Fruit fly (Drosophila melanogaster) whole organism, embryonic: Measurements from ENCODE around the gene Antdh.

Source experiments
- Ada2b ChIP-seq: fragments of 200-800 bp; sonication (Bioruptor generic); IDR thresholded peaks from 2 replicates; pipeline ENCODE4 v1.3.6; 2022; ENCODE audit warnings: missing biosample characterization, missing genetic modification characterization
- C15 ChIP-seq: fragments of 200-800 bp; sonication (Bioruptor generic); IDR thresholded peaks from 3 replicates; pipeline ENCODE4 v1.3.6; 2022; ENCODE audit warnings: missing biosample characterization, missing genetic modification characterization
- CG10147 ChIP-seq: fragments of 200-800 bp; sonication (Bioruptor generic); optimal IDR thresholded peaks from 2 replicates; lab custom pipeline; 2019; ENCODE audit warnings: missing biosample characterization, mild to moderate bottlenecking, missing genetic modification characterization, moderate library complexity
- CG10267 ChIP-seq: fragments of 200-800 bp; sonication (Bioruptor generic); optimal IDR thresholded peaks from 2 replicates; lab custom pipeline; 2018; ENCODE audit warnings: missing biosample characterization, mild to moderate bottlenecking, missing genetic modification characterization, moderate library complexity
- CG10979 ChIP-seq: fragments of 200-800 bp; sonication (Bioruptor generic); optimal IDR thresholded peaks from 2 replicates; lab custom pipeline; 2018; ENCODE audit warnings: missing biosample characterization, mild to moderate bottlenecking, missing genetic modification characterization, moderate library complexity
- CG16813 ChIP-seq: fragments of 200-800 bp; sonication (Bioruptor generic); IDR thresholded peaks from 3 replicates; pipeline ENCODE4 v1.3.6; 2022; ENCODE audit warnings: missing biosample characterization, missing genetic modification characterization; ENCODE audit not compliant: partially characterized antibody
- CG2120 ChIP-seq: fragments of 200-800 bp; sonication (Bioruptor generic); optimal IDR thresholded peaks from 3 replicates; lab custom pipeline; 2016; ENCODE audit warnings: missing biosample characterization, missing genetic modification characterization
- CG3065 ChIP-seq: fragments of 200-800 bp; sonication (Bioruptor generic); optimal IDR thresholded peaks from 2 replicates; lab custom pipeline; 2016; ENCODE audit warnings: missing biosample characterization, missing genetic modification characterization
- CG3838 ChIP-seq: fragments of 200-800 bp; sonication (Bioruptor generic); optimal IDR thresholded peaks from 3 replicates; lab custom pipeline; 2016; ENCODE audit warnings: missing biosample characterization, missing genetic modification characterization
- CG42726 ChIP-seq: fragments of 200-800 bp; sonication (Bioruptor generic); IDR thresholded peaks from 2 replicates; pipeline ENCODE4 v1.3.6; 2022; ENCODE audit warnings: missing biosample characterization, missing genetic modification characterization; ENCODE audit not compliant: partially characterized antibody
- CG4360 ChIP-seq: fragments of 200-800 bp; sonication (Bioruptor generic); IDR thresholded peaks from 2 replicates; pipeline ENCODE4 v1.3.6; 2022; ENCODE audit warnings: missing biosample characterization, missing genetic modification characterization
- CG4424 ChIP-seq: fragments of 200-800 bp; sonication (Bioruptor generic); optimal IDR thresholded peaks from 3 replicates; lab custom pipeline; 2016; ENCODE audit warnings: missing biosample characterization, missing genetic modification characterization
- CG5180 ChIP-seq: fragments of 200-800 bp; sonication (Bioruptor generic); optimal IDR thresholded peaks from 3 replicates; lab custom pipeline; 2017; ENCODE audit warnings: missing biosample characterization, missing genetic modification characterization, mild to moderate bottlenecking, moderate library complexity, missing genetic modification reagents
- CG9437 ChIP-seq: fragments of 200-800 bp; sonication (Bioruptor generic); optimal IDR thresholded peaks from 2 replicates; lab custom pipeline; 2018; ENCODE audit warnings: missing biosample characterization, mild to moderate bottlenecking, missing genetic modification characterization
- CG9817 ChIP-seq: fragments of 200-800 bp; sonication (Bioruptor generic); optimal IDR thresholded peaks from 2 replicates; lab custom pipeline; 2018; ENCODE audit warnings: missing biosample characterization, mild to moderate bottlenecking, missing genetic modification characterization, moderate library complexity
- CG9932 ChIP-seq: fragments of 200-800 bp; sonication (Bioruptor generic); IDR thresholded peaks from 2 replicates; pipeline ENCODE4 v1.3.6; 2022; ENCODE audit warnings: missing biosample characterization, missing genetic modification characterization
- Doc2 ChIP-seq: fragments of 200-800 bp; sonication (Bioruptor generic); IDR thresholded peaks from 2 replicates; pipeline ENCODE4 v1.3.6; 2022; ENCODE audit warnings: missing biosample characterization, missing genetic modification characterization
- Fer1 ChIP-seq: fragments of 200-800 bp; sonication (Bioruptor generic); optimal IDR thresholded peaks from 2 replicates; lab custom pipeline; 2017; ENCODE audit warnings: missing biosample characterization, mild to moderate bottlenecking, missing genetic modification characterization
- HLH54F ChIP-seq: fragments of 200-800 bp; sonication (Bioruptor generic); optimal IDR thresholded peaks from 3 replicates; lab custom pipeline; 2016; ENCODE audit warnings: missing biosample characterization, missing genetic modification characterization
- MBD-R2 ChIP-seq: fragments of 200-800 bp; sonication (Bioruptor generic); IDR thresholded peaks from 2 replicates; pipeline ENCODE4 v1.3.6; 2022; ENCODE audit warnings: missing biosample characterization, missing genetic modification characterization
- Med ChIP-seq: fragments of 200-800 bp; sonication (Bioruptor generic); peaks from one replicate; lab custom pipeline; 2016; ENCODE audit warnings: missing biosample characterization, missing genetic modification characterization, mild to moderate bottlenecking, inconsistent platforms, moderate library complexity
- Optix ChIP-seq: fragments of 200-800 bp; sonication (Bioruptor generic); IDR thresholded peaks from 3 replicates; pipeline ENCODE4 v1.3.6; 2022; ENCODE audit warnings: missing biosample characterization, missing genetic modification characterization
- Rfx ChIP-seq: fragments of 200-800 bp; sonication (Bioruptor generic); IDR thresholded peaks from 2 replicates; pipeline ENCODE4 v1.3.6; 2022; ENCODE audit warnings: missing biosample characterization, missing genetic modification characterization
- Stat92E ChIP-seq, 3 experiments: fragments of >200 bp in 2 of 3; fragments of 200-800 bp in 1 of 3; sonication (Bioruptor generic) in 1 of 3; optimal IDR thresholded peaks; 2 replicates each; lab custom pipeline; 2017 to 2019; ENCODE audit warnings: missing biosample characterization in 3 of 3, missing genetic modification characterization in 3 of 3, mild to moderate bottlenecking in 1 of 3, moderate library complexity in 1 of 3
- abd-A ChIP-seq: fragments of 200-800 bp; sonication (Bioruptor generic); optimal IDR thresholded peaks from 3 replicates; lab custom pipeline; 2019; ENCODE audit warnings: missing biosample characterization, mild to moderate bottlenecking, missing genetic modification characterization, moderate library complexity
- bcd ChIP-seq: fragments of 200-800 bp; sonication (Bioruptor generic); optimal IDR thresholded peaks from 2 replicates; lab custom pipeline; 2017; ENCODE audit warnings: missing biosample characterization, mild to moderate bottlenecking, missing genetic modification characterization
- bigmax ChIP-seq: fragments of 200-800 bp; sonication (Bioruptor generic); optimal IDR thresholded peaks from 2 replicates; lab custom pipeline; 2018; ENCODE audit warnings: missing biosample characterization, mild to moderate bottlenecking, missing genetic modification characterization
- caup ChIP-seq: fragments of 200-800 bp; sonication (Bioruptor generic); optimal IDR thresholded peaks from 3 replicates; lab custom pipeline; 2017; ENCODE audit warnings: missing biosample characterization, mild to moderate bottlenecking, missing genetic modification characterization, moderate library complexity; ENCODE audit not compliant: severe bottlenecking
- cg ChIP-seq: fragments of 200-800 bp; sonication (Bioruptor generic); optimal IDR thresholded peaks from 3 replicates; lab custom pipeline; 2019; ENCODE audit warnings: missing biosample characterization, mild to moderate bottlenecking, missing genetic modification characterization, moderate library complexity
- croc ChIP-seq: fragments of 200-800 bp; sonication (Bioruptor generic); conservative IDR thresholded peaks from 3 replicates; pipeline ENCODE4 v1.3.6; 2022; ENCODE audit warnings: missing biosample characterization, missing genetic modification characterization
- disco-r ChIP-seq: fragments of 200-800 bp; sonication (Bioruptor generic); optimal IDR thresholded peaks from 2 replicates; lab custom pipeline; 2016; ENCODE audit warnings: missing biosample characterization, missing genetic modification characterization
- gcm ChIP-seq: fragments of 200-800 bp; sonication (Bioruptor generic); optimal IDR thresholded peaks from 2 replicates; lab custom pipeline; 2019; ENCODE audit warnings: missing biosample characterization, mild to moderate bottlenecking, missing genetic modification characterization, moderate library complexity
- grau ChIP-seq: fragments of 200-800 bp; optimal IDR thresholded peaks from 3 replicates; lab custom pipeline; 2019; ENCODE audit warnings: missing biosample characterization, mild to moderate bottlenecking, missing genetic modification characterization, moderate library complexity
- lab ChIP-seq: fragments of 200-800 bp; sonication (Bioruptor generic); optimal IDR thresholded peaks from 3 replicates; lab custom pipeline; 2017; ENCODE audit warnings: missing biosample characterization, missing genetic modification characterization, mild to moderate bottlenecking, moderate library complexity, missing genetic modification reagents
- nom ChIP-seq: fragments of 200-800 bp; sonication (Bioruptor generic); optimal IDR thresholded peaks from 2 replicates; lab custom pipeline; 2017; ENCODE audit warnings: missing biosample characterization, missing genetic modification characterization, mild to moderate bottlenecking, moderate library complexity, missing genetic modification reagents
- phol ChIP-seq: fragments of 200-800 bp; sonication (Bioruptor generic); optimal IDR thresholded peaks from 3 replicates; lab custom pipeline; 2018; ENCODE audit warnings: missing biosample characterization, mild to moderate bottlenecking, missing genetic modification characterization, moderate library complexity
- row ChIP-seq: fragments of 200-800 bp; sonication (Bioruptor generic); IDR thresholded peaks from 3 replicates; pipeline ENCODE4 v1.3.6; 2022; ENCODE audit warnings: missing biosample characterization, missing genetic modification characterization
- sens ChIP-seq: fragments of 200-800 bp; sonication (Bioruptor generic); peaks from one replicate; lab custom pipeline; 2016; ENCODE audit warnings: missing biosample characterization, missing genetic modification characterization
- slp2 ChIP-seq: fragments of 200-800 bp; sonication (Bioruptor generic); optimal IDR thresholded peaks from 2 replicates; lab custom pipeline; 2016; ENCODE audit warnings: missing biosample characterization, missing genetic modification characterization
- toy ChIP-seq: fragments of 200-800 bp; sonication (Bioruptor generic); IDR thresholded peaks from 2 replicates; pipeline ENCODE4 v1.3.6; 2022; ENCODE audit warnings: missing biosample characterization, missing genetic modification characterization

The Antdh gene

dm6 chrX:11155808-11156589 is 12.9 kb downstream of the Antdh start (continued):
- TF ChIP-seq nom (GFP tag; lab: Kevin White, UChicago), result no peak
- no peak for TF ChIP-seq Optix (GFP tag; lab: Robert Waterston, UW)
- TF ChIP-seq disco-r (GFP tag; lab: Kevin White, UChicago), result no peak
- no peak for TF ChIP-seq Stat92E (GFP tag; optimal IDR thresholded peaks at IDR 0.05; lab: Kevin White, UChicago)
- TF ChIP-seq bcd, result peak; percentile 11
- TF ChIP-seq CG9932, result peak; percentile 35
- TF ChIP-seq bigmax (GFP tag; lab: Kevin White, UChicago), result peak; percentile 67
- TF ChIP-seq cg, result peak; percentile 55
- TF ChIP-seq C15, result no peak
- TF ChIP-seq Fer1 (GFP tag; lab: Kevin White, UChicago), result peak; percentile 7
- no peak for TF ChIP-seq CG9437 (GFP tag; lab: Kevin White, UChicago)
- TF ChIP-seq slp2 (GFP tag; lab: Kevin White, UChicago), result no peak
- TF ChIP-seq grau, result peak; percentile 37
- TF ChIP-seq gcm (GFP tag; lab: Kevin White, UChicago), result no peak
- TF ChIP-seq CG10979 (tag; lab: Kevin White, UChicago), result peak; percentile 6
- TF ChIP-seq CG2120, result peak; percentile 16
- no peak for TF ChIP-seq abd-A (tag; lab: Kevin White, UChicago)
- no peak for TF ChIP-seq CG3065 (GFP tag; lab: Kevin White, UChicago)
- no peak for TF ChIP-seq Ada2b (GFP tag; lab: Robert Waterston, UW)
- peak; percentile 41 for TF ChIP-seq lab (GFP tag; lab: Kevin White, UChicago)
- peak; percentile 42; the same call in 1 of the 3 replicates for TF ChIP-seq row (GFP tag; lab: Robert Waterston, UW)
- TF ChIP-seq toy (GFP tag; lab: Robert Waterston, UW), result no peak
- no peak for TF ChIP-seq CG16813 (GFP tag; lab: Robert Waterston, UW)
- peak; percentile 7 for TF ChIP-seq phol
- peak; percentile 64 for TF ChIP-seq Med (GFP tag; lab: Kevin White, UChicago)
- peak; percentile 20; the same call in 1 of the 2 replicates for TF ChIP-seq CG4360 (GFP tag; lab: Robert Waterston, UW)
- peak; percentile 58 for TF ChIP-seq Rfx
- peak; percentile 2 for TF ChIP-seq sens
- peak; percentile 4 for TF ChIP-seq CG9817 (tag; lab: Kevin White, UChicago)
- TF ChIP-seq CG3838 (GFP tag; lab: Kevin White, UChicago), result no peak
- no peak for TF ChIP-seq HLH54F (GFP tag; lab: Kevin White, UChicago)
- no peak for TF ChIP-seq Doc2 (GFP tag; lab: Robert Waterston, UW)
- peak; percentile 43 for TF ChIP-seq CG10147 (GFP tag; lab: Kevin White, UChicago)
- peak; percentile 13 for TF ChIP-seq CG10267
- peak; percentile 13; the same call in 1 of the 2 replicates for TF ChIP-seq MBD-R2 (GFP tag; lab: Robert Waterston, UW)
- TF ChIP-seq CG4424 (GFP tag; lab: Kevin White, UChicago), result no peak
- no peak for TF ChIP-seq CG5180 (GFP tag; lab: Kevin White, UChicago)
- TF ChIP-seq croc (GFP tag; lab: Robert Waterston, UW), result no peak
- TF ChIP-seq caup (GFP tag; lab: Kevin White, UChicago), result peak; percentile 10
- TF ChIP-seq CG42726 (GFP tag; lab: Robert Waterston, UW), result no peak
